Worm (Caenorhabditis elegans): ENCODE results near the gene col-183.

ce11 chrX:13469907-13470647 lies 2.5 kb upstream of the col-183 start:
- TF ChIP-seq egl-27 (tag; optimal IDR thresholded peaks at IDR 0.05) (no peak), ztf-4 (tag; optimal IDR thresholded peaks at IDR 0.05) (no peak), dpl-1 (GFP tag; optimal IDR thresholded peaks at IDR 0.05) (no peak), lin-39 (tag; optimal IDR thresholded peaks at IDR 0.05) (no peak), grh-1 (GFP tag; IDR thresholded peaks at IDR 0.05) (no peak), lsy-2 (tag; optimal IDR thresholded peaks at IDR 0.05) (no peak), fkh-10 (GFP tag; optimal IDR thresholded peaks at IDR 0.05) (no peak)

Measured in whole organism, L1 larva.